Worm (Caenorhabditis elegans): ENCODE results near the gene C17F4.11.

ce11 chrII:3222686-3223085 lies 14.6 kb upstream of the C17F4.11 start, which contains the start of gene ZC239.13:
- no peak for TF ChIP-seq tbp1 (GFP tag; optimal IDR thresholded peaks at IDR 0.05)
- TF ChIP-seq K11D2.4 (GFP tag; IDR thresholded peaks at IDR 0.05), result no peak
- no peak for TF ChIP-seq dpl-1 (GFP tag; optimal IDR thresholded peaks at IDR 0.05)
